Fruit fly (Drosophila melanogaster): ENCODE results near the gene AnxB10.

The AnxB10 gene

DNA sequence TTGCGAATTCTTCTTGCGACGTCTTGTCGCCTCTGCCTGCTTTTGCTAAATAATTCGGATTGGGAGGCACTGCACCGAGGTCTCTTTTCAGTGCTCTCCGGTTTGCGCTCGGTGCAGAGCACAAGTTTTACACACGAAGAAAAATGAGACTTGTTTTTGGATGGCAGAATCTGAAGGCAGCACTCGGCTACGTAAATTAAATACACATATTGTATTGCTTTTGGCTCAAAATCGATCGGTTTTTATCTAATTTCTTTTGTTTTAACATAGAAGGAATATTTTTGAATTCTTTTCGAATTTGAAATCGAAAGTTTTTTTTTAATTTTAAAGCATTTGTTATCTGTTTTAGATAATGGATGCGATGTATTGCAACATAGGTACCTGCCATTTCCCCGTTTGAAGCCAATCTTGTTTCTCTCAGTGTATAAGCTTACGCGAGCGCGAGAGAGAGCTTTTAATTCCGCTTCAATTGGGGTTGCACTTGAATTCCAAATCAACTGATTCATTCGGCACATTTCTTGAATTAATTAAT lies at the start of gene AnxB10 (continued):
- TF ChIP-seq NFAT (GFP tag; IDR thresholded peaks at IDR 0.05) (no peak), corto (GFP tag; optimal IDR thresholded peaks at IDR 0.05) (peak; percentile 58), CG3281 (GFP tag; optimal IDR thresholded peaks at IDR 0.05) (peak; percentile 75), CG10462 (GFP tag; optimal IDR thresholded peaks at IDR 0.05) (no peak), CG17328 (GFP tag; IDR thresholded peaks at IDR 0.05) (no peak), her (GFP tag; optimal IDR thresholded peaks at IDR 0.05) (no peak), Hsf (GFP tag; optimal IDR thresholded peaks at IDR 0.05) (peak; percentile 62), CG6175 (GFP tag; IDR thresholded peaks at IDR 0.05) (no peak), Nf-YC (tag; optimal IDR thresholded peaks at IDR 0.05) (peak; percentile 39), pb (GFP tag; optimal IDR thresholded peaks at IDR 0.05) (peak; percentile 33), CG7357 (GFP tag; IDR thresholded peaks at IDR 0.05) (peak; percentile 68; the same call in 2 of the 3 replicates), Tbp (GFP tag; optimal IDR thresholded peaks at IDR 0.05) (no peak), CTCF (GFP tag; optimal IDR thresholded peaks at IDR 0.05) (no peak), Myb (GFP tag; optimal IDR thresholded peaks at IDR 0.05) (peak; percentile 4), zf30C (GFP tag; optimal IDR thresholded peaks at IDR 0.05) (no peak), nerfin-1 (tag; optimal IDR thresholded peaks at IDR 0.05) (peak; percentile 41), shn (GFP tag; optimal IDR thresholded peaks at IDR 0.05) (no peak), CG13624 (GFP tag; optimal IDR thresholded peaks at IDR 0.05) (peak; percentile 26), CG31224 (GFP tag; IDR thresholded peaks at IDR 0.05) (0 out of 2 replicates have a peak, but pooled peaks have one; percentile 25), btn (GFP tag; optimal IDR thresholded peaks at IDR 0.05) (peak; percentile 40), vvl (GFP tag; IDR thresholded peaks at IDR 0.05) (peak; percentile 58), CG9215 (GFP tag; IDR thresholded peaks at IDR 0.05) (peak; percentile 29; the same call in 1 of the 2 replicates), CG17359 (tag; optimal IDR thresholded peaks at IDR 0.05) (peak; percentile 57), MTF-1 (GFP tag; optimal IDR thresholded peaks at IDR 0.05; ENCODE audit: borderline replicate concordance) (no peak), CG5180 (GFP tag; optimal IDR thresholded peaks at IDR 0.05) (peak; percentile 36), gsb-n (tag; optimal IDR thresholded peaks at IDR 0.05) (peak; percentile 14), CG13296 (GFP tag; optimal IDR thresholded peaks at IDR 0.05) (peak; percentile 74), CG3407 (GFP tag; optimal IDR thresholded peaks at IDR 0.05) (no peak), CG2889 (GFP tag; IDR thresholded peaks at IDR 0.05) (no peak), dimm (GFP tag; IDR thresholded peaks at IDR 0.05) (no peak), vnd (GFP tag; IDR thresholded peaks at IDR 0.05; ENCODE audit: partially characterized antibody) (no peak), Elba2 (GFP tag; optimal IDR thresholded peaks at IDR 0.05) (no peak), scrt (GFP tag; optimal IDR thresholded peaks at IDR 0.05) (peak; percentile 41), Side (GFP tag; optimal IDR thresholded peaks at IDR 0.05) (peak; percentile 21), mld (GFP tag; IDR thresholded peaks at IDR 0.05; ENCODE audit: partially characterized antibody) (no peak), HHEX (GFP tag; optimal IDR thresholded peaks at IDR 0.05) (peak; percentile 68), inv (GFP tag; IDR thresholded peaks at IDR 0.05; ENCODE audit: partially characterized antibody) (no peak), CG18011 (GFP tag; optimal IDR thresholded peaks at IDR 0.05) (no peak), schlank (tag; optimal IDR thresholded peaks at IDR 0.05) (no peak), eve (GFP tag; optimal IDR thresholded peaks at IDR 0.05) (no peak), Nf-YA (GFP tag; IDR thresholded peaks at IDR 0.05) (no peak), salm (tag; optimal IDR thresholded peaks at IDR 0.05) (peak; percentile 5), CG17186 (GFP tag; optimal IDR thresholded peaks at IDR 0.05) (no peak), chn (GFP tag; optimal IDR thresholded peaks at IDR 0.05) (peak; percentile 44), kah (GFP tag; optimal IDR thresholded peaks at IDR 0.05) (no peak), Doc3 (GFP tag; IDR thresholded peaks at IDR 0.05; ENCODE audit: partially characterized antibody) (no peak), zen (tag; optimal IDR thresholded peaks at IDR 0.05) (no peak), slbo (GFP tag; IDR thresholded peaks at IDR 0.05) (peak; percentile 54), Dip3 (GFP tag; optimal IDR thresholded peaks at IDR 0.05) (peak; percentile 48), CG15696 (tag; optimal IDR thresholded peaks at IDR 0.05) (no peak), CG15514 (GFP tag; optimal IDR thresholded peaks at IDR 0.05) (peak; percentile 34)

Data from whole organism, embryonic.